Worm (Caenorhabditis elegans) whole organism, dauer: Measurements from ENCODE around the gene sre-9.

ENCODE experiments used
- unc-62 ChIP-seq: sonication (generic microtip); optimal IDR thresholded peaks from 2 replicates; lab custom pipeline; 2017; ENCODE audit warnings: missing biosample characterization, missing genetic modification reagents, missing genetic modification characterization

Gene sre-9

ce11 chrV:3890761-3891160, 4.0 kb upstream of the sre-9 start, which contains the start of gene C17E7.9:
TSS of gene C17E7.9 (minus strand) at chrV:3890861.
- TF ChIP-seq unc-62 (GFP tag; lab: Kevin White, UChicago) = no peak

DNA sequence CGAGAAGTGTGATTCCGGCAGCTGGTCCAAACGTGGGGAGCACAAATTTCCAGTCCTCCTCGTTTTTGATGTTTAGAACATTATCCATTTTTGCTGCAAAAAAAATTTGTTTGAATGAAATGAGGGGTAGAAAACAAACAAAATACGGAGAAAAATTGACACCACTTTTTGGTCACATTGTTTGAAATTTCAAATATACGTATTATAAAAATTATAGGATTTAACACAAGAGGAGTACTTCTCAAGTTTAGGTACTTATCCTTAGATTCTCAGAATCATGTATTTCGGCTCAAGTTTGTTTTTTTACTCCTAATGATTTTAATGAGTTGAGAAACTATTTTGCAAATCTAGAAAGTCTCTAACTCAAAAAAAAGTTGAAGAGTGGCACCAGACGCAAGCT, 2.8 kb upstream of the sre-9 start, which contains the start of gene C17E7.12:
C17E7.12 (minus strand) TSS at position 101 of the 400 bp plus-strand sequence.
- TF ChIP-seq unc-62 (GFP tag; lab: Kevin White, UChicago) = no peak

DNA sequence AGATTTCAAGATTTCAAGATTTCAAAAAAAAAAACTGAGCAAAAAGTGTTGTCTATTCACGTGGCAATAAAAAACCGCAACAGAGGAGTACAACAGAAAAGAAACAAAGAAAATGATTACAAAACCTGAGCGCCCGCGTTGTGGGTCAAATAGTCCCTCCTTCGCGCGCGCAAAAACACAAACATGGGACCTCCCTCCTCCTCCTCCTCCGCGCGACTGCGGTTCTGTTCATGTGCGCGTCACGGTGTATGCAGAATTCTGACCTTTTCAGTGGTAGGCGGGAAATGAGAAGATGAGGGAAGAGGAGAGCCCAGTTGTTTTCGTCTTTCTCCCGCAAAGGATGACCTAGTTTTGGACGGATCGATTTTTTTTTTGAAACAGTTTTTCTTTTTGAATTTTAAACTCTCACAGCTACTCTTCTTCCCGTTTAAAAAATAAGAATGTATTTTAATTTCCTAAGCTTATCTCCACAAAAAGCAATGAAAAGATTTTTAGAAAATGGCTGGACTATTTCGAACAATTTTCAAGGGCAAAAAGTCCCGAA, 2.3 kb upstream of the sre-9 start, which contains the start of gene C17E7.4:
C17E7.4 (plus strand) TSS at position 494 of the 544 bp plus-strand sequence.
- no peak for TF ChIP-seq unc-62 (GFP tag; lab: Kevin White, UChicago)

DNA sequence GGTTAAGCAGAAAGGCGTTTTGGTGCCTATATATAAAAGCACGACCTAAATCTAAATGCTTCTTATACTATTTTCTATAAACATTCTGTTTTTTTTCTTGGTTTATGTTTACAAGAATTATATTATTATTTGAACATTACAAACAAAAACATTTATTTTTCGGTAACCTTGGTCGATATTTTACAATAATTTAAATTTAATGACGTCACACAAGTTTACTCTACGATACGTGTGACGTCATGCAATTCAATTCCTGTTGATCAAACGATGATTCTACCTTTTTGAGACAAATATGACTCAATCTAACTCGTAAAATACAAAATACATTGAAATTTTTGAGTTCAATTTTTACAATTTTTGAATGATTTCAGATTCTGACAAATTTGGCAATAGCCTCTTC, 1.3 kb downstream of the sre-9 start:
- no peak for TF ChIP-seq unc-62 (GFP tag; lab: Kevin White, UChicago)

ce11 chrV:3900102-3900501, 5.3 kb downstream of the sre-9 start, which contains the start of gene irld-22:
TSS of gene irld-22 (minus strand) at chrV:3900202.
- TF ChIP-seq unc-62 (GFP tag; lab: Kevin White, UChicago) = no peak

DNA sequence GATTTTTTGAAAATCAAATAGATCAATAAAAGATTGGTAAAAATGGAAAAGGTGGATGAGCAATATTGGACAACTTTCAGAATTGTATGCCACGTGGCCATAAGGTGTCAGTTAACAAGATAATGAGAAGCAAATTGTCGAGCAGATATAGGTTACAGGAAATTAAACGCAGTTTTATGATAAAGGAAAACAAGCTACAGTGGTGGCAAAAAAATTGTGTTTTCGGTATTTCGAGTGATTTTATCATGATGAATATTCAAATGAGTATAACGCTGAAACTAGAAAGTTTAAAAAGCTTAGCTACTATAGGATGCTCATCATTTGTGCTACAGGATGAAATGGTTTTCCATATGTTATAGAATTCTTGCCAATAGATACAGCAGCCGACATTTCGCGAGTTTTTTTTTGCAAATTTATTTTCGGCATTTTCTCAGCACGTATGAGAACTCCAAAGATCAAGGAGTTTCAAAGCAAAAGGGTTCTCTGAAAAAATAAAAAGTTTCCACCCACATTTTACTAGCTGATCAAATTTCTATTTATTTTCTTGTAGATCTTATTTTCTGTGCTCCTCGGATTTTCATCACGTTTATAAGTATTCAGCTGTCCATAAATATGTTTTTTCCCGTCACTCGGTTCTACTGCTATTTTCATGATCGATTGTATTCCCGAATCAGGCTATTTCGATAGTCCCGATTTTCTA, 7.8 kb downstream of the sre-9 start, which contains the start of the genes str-229 and srh-190:
str-229 (minus strand) TSS at position 101 of the 700 bp plus-strand sequence.
srh-190 (plus strand) TSS at position 650 of the 700 bp plus-strand sequence.
- TF ChIP-seq unc-62 (GFP tag; lab: Kevin White, UChicago) = no peak

- TF ChIP-seq unc-62 (GFP tag; lab: Kevin White, UChicago) = no peak
These were observed 8.7 kb downstream of the sre-9 start for ce11 chrV:3903424-3903823.

DNA sequence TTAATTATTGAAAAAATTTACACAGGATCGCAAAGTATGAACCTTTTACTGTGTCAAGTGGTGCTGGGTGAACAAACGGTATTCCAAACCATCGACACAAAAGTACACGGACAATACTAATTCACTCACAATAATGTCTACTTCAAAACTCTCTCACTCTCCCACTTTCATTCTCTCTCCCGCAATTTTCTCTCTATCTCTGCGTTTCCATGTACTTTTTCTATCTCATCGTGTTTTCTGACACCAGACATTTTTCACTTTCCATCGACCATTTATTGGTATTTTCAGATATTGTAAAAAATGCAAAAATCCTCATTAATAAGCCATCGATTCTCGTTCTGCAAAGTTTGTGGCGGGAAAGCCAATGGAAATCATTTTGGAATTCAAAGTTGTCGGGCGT, 11.1 kb downstream of the sre-9 start, which contains the start of gene nhr-156:
nhr-156 (plus strand) TSS at position 266 of the 400 bp plus-strand sequence.
- no peak for TF ChIP-seq unc-62 (GFP tag; lab: Kevin White, UChicago)

- no peak for TF ChIP-seq unc-62 (GFP tag; lab: Kevin White, UChicago)
These were observed 17.7 kb downstream of the sre-9 start, which contains the start of gene srx-68 for ce11 chrV:3912472-3912871. TSS of gene srx-68 (plus strand) at chrV:3912772.

DNA sequence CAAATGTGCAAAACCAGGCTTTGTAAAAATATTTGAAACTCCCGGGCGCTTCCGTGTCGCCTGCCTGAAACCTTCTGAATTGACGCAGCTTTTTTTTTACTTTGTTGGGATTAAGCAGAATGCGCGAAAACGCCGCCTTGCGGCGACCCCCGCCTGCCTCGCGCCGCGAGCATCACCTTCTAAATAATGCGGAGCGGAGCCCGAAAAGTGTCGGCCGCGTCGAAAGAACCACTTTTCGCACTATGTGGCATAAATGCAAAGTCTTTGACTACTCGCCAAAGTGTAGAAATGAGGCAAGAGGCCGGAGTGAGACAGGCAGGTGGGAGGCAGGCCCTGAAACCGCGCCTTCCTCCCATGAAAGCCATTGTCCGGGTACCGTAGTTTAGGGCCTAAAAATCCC, 18.4 kb downstream of the sre-9 start:
- no peak for TF ChIP-seq unc-62 (GFP tag; lab: Kevin White, UChicago)

DNA sequence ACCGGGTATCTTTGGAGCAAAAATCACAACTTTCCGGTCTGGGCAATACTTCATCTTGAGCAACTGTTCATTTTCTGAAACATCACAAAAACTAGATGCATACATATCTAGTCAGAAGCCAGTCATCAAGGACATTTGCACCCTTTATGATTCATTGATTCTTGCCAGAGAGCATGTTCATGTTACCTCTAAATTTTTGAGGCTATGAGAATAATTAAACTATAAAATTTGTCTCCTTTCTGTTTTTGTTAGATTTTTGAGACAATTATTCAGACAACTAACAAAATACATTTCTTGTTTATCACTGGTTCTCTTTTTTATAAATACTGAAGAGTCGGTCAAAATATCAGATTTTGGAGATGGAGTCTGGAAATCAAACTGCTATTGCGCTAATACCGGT, 21.7 kb downstream of the sre-9 start, which contains the start of gene srx-67:
srx-67 (plus strand) TSS at position 301 of the 400 bp plus-strand sequence.
- TF ChIP-seq unc-62 (GFP tag; lab: Kevin White, UChicago) = no peak

DNA sequence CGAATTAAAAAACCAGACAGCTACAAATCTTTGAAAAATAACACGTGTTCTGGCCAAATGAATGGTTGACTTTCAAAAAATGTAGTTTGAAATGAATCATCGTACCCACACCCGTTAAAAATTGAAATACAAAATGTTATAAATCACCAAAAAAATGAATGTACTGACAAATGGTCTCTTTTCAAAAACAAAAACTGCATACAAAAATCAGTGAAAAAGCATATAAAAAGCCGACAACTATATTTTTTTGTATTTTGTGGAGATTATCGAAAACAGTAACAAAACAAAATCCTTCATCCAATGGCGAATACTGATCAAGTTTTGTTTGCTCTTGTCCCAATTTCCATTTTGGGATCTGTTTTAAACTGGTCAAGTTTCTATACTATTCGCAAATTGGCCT, 24.5 kb downstream of the sre-9 start, which contains the start of gene srx-66:
srx-66 (plus strand) TSS at position 301 of the 400 bp plus-strand sequence.
- TF ChIP-seq unc-62 (GFP tag; lab: Kevin White, UChicago) = no peak

ce11 chrV:3921635-3922034, 26.9 kb downstream of the sre-9 start, which contains the start of gene srx-65:
TSS of gene srx-65 (plus strand) at chrV:3921935.
- TF ChIP-seq unc-62 (GFP tag; lab: Kevin White, UChicago) = no peak

DNA sequence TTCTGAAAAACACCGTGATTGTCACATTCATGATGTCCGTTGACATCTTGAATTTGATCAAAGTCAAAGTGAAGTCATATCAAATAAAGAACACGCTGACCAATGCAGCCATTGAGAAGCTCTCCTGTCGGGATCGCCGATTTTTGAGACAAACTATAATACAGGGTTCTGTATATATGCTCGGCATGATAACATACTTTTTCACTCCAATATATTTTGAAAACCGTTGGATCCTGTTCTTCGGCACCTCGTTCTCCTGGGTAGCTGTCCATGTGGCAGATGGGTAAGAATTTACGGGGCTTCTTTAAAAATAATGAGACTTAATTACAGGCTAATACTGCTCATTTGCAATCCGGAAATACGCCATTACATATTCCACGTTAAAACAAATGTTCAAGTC, 27.8 kb downstream of the sre-9 start:
- no peak for TF ChIP-seq unc-62 (GFP tag; lab: Kevin White, UChicago)

- no peak for TF ChIP-seq unc-62 (GFP tag; lab: Kevin White, UChicago)
These were observed 32.8 kb downstream of the sre-9 start for ce11 chrV:3927522-3927921.

DNA sequence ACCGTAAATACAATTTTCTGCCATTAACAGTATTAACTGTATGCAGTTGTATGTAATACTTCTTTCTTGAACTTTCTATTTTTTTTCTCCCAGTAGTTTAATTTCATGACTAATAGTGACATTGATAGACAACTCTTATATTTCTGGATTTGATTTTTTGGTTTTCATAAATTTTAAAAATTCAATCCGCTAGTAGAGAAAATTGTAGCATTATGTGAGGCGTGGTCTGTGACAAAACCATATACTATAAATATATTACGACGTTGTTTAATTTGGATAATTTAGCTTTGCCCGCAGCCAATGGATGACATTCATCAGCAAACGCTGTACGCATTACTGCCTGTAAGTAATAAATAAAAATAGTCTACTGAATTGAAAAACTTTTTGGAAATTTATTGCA, 34.3 kb downstream of the sre-9 start, which contains the start of gene srx-64:
srx-64 (plus strand) TSS at position 301 of the 400 bp plus-strand sequence.
- no peak for TF ChIP-seq unc-62 (GFP tag; lab: Kevin White, UChicago)
